Worm (Caenorhabditis elegans): ENCODE data around the gene ZC196.8.
"Not testable (repeated sequence)": the region's sequence is repeated elsewhere in the genome, so short reads cannot be mapped to it uniquely, and the experiment has no call there.

The ZC196.8 gene

ce11 chrV:8754670-8755069, 32.6 kb upstream of the ZC196.8 start, which contains the start of gene B0507.4:
B0507.4 (plus strand) TSS chrV:8754970.
- TF ChIP-seq T22C8.4 (GFP tag; IDR thresholded peaks at IDR 0.05) (no peak), flt-1 (GFP tag; IDR thresholded peaks at IDR 0.05) (no peak)

ce11 chrV:8753395-8753794, 31.3 kb upstream of the ZC196.8 start, which contains the start of gene B0507.5:
B0507.5 (plus strand) TSS chrV:8753695.
- no peak for TF ChIP-seq T22C8.4 (GFP tag; IDR thresholded peaks at IDR 0.05)
- no peak for TF ChIP-seq ref-1 (GFP tag; conservative IDR thresholded peaks at IDR 0.05)
- no peak for TF ChIP-seq flt-1 (GFP tag; IDR thresholded peaks at IDR 0.05)
- no peak for TF ChIP-seq tab-1 (GFP tag; IDR thresholded peaks at IDR 0.05)
- TF ChIP-seq cog-1 (tag; optimal IDR thresholded peaks at IDR 0.05): no peak
- TF ChIP-seq med-1 (GFP tag; optimal IDR thresholded peaks at IDR 0.05; ENCODE audit: insufficient read depth): no peak
- no peak for TF ChIP-seq klf-2 (GFP tag; conservative IDR thresholded peaks at IDR 0.05)
- no peak for TF ChIP-seq ztf-23 (GFP tag; IDR thresholded peaks at IDR 0.05)
- no peak for TF ChIP-seq ztf-29 (GFP tag; IDR thresholded peaks at IDR 0.05)

ce11 chrV:8745858-8746257, 23.8 kb upstream of the ZC196.8 start, which contains the start of gene B0507.6:
B0507.6 (plus strand) TSS chrV:8746158.
- TF ChIP-seq T22C8.4 (GFP tag; IDR thresholded peaks at IDR 0.05) (no peak), ztf-23 (GFP tag; IDR thresholded peaks at IDR 0.05) (no peak)

ce11 chrV:8739136-8739535, 17.1 kb upstream of the ZC196.8 start, which contains the start of gene ZC196.2:
ZC196.2 (plus strand) TSS chrV:8739436.
- TF ChIP-seq flt-1 (GFP tag; IDR thresholded peaks at IDR 0.05) (no peak), ref-1 (GFP tag; conservative IDR thresholded peaks at IDR 0.05) (no peak), T22C8.4 (GFP tag; IDR thresholded peaks at IDR 0.05) (no peak), ztf-23 (GFP tag; IDR thresholded peaks at IDR 0.05) (no peak), cog-1 (tag; optimal IDR thresholded peaks at IDR 0.05) (no peak), klf-2 (GFP tag; conservative IDR thresholded peaks at IDR 0.05) (no peak), tab-1 (GFP tag; IDR thresholded peaks at IDR 0.05) (no peak), med-1 (GFP tag; optimal IDR thresholded peaks at IDR 0.05; ENCODE audit: insufficient read depth) (no peak), ztf-29 (GFP tag; IDR thresholded peaks at IDR 0.05) (no peak)

- no peak for TF ChIP-seq ztf-29 (GFP tag; IDR thresholded peaks at IDR 0.05)
- TF ChIP-seq T22C8.4 (GFP tag; IDR thresholded peaks at IDR 0.05): no peak
- no peak for TF ChIP-seq flt-1 (GFP tag; IDR thresholded peaks at IDR 0.05)
- no peak for TF ChIP-seq med-1 (GFP tag; optimal IDR thresholded peaks at IDR 0.05; ENCODE audit: insufficient read depth)
Observed at ce11 chrV:8736369-8736768, 14.3 kb upstream of the ZC196.8 start, which contains the start of gene ZC196.3. ZC196.3 (plus strand) TSS chrV:8736669.

ce11 chrV:8732934-8733333, 10.9 kb upstream of the ZC196.8 start, which contains the start of gene ZC196.4:
ZC196.4 (plus strand) TSS chrV:8733106.
- no peak for TF ChIP-seq tab-1 (GFP tag; IDR thresholded peaks at IDR 0.05)
- TF ChIP-seq T22C8.4 (GFP tag; IDR thresholded peaks at IDR 0.05): no peak
- TF ChIP-seq cog-1 (tag; optimal IDR thresholded peaks at IDR 0.05): no peak
- no peak for TF ChIP-seq ztf-29 (GFP tag; IDR thresholded peaks at IDR 0.05)
- TF ChIP-seq klf-2 (GFP tag; conservative IDR thresholded peaks at IDR 0.05): no peak
- TF ChIP-seq med-1 (GFP tag; optimal IDR thresholded peaks at IDR 0.05; ENCODE audit: insufficient read depth): no peak
- TF ChIP-seq ztf-23 (GFP tag; IDR thresholded peaks at IDR 0.05): no peak
- TF ChIP-seq flt-1 (GFP tag; IDR thresholded peaks at IDR 0.05): no peak
- TF ChIP-seq ref-1 (GFP tag; conservative IDR thresholded peaks at IDR 0.05): no peak

- TF ChIP-seq klf-2 (GFP tag; conservative IDR thresholded peaks at IDR 0.05) (no peak), ref-1 (GFP tag; conservative IDR thresholded peaks at IDR 0.05) (no peak), ztf-29 (GFP tag; IDR thresholded peaks at IDR 0.05) (no peak), T22C8.4 (GFP tag; IDR thresholded peaks at IDR 0.05) (no peak), med-1 (GFP tag; optimal IDR thresholded peaks at IDR 0.05; ENCODE audit: insufficient read depth) (no peak), ztf-23 (GFP tag; IDR thresholded peaks at IDR 0.05) (no peak), tab-1 (GFP tag; IDR thresholded peaks at IDR 0.05) (no peak), cog-1 (tag; optimal IDR thresholded peaks at IDR 0.05) (no peak), flt-1 (GFP tag; IDR thresholded peaks at IDR 0.05) (no peak)
Observed at ce11 chrV:8730991-8731390, 8.9 kb upstream of the ZC196.8 start.

- TF ChIP-seq flt-1 (GFP tag; IDR thresholded peaks at IDR 0.05) (no peak), med-1 (GFP tag; optimal IDR thresholded peaks at IDR 0.05; ENCODE audit: insufficient read depth) (no peak), T22C8.4 (GFP tag; IDR thresholded peaks at IDR 0.05) (no peak), tab-1 (GFP tag; IDR thresholded peaks at IDR 0.05) (no peak), cog-1 (tag; optimal IDR thresholded peaks at IDR 0.05) (no peak), klf-2 (GFP tag; conservative IDR thresholded peaks at IDR 0.05) (no peak), ztf-23 (GFP tag; IDR thresholded peaks at IDR 0.05) (no peak), ref-1 (GFP tag; conservative IDR thresholded peaks at IDR 0.05) (no peak), ztf-29 (GFP tag; IDR thresholded peaks at IDR 0.05) (no peak)
Observed at ce11 chrV:8729100-8729499, 7.0 kb upstream of the ZC196.8 start, which contains the start of gene ZC196.5. ZC196.5 (plus strand) TSS chrV:8729400.

ce11 chrV:8727077-8727476, 5.0 kb upstream of the ZC196.8 start, which contains the start of gene ZC196.9:
ZC196.9 (minus strand) TSS chrV:8727177.
- TF ChIP-seq ztf-23 (GFP tag; IDR thresholded peaks at IDR 0.05): no peak

ce11 chrV:8726228-8726627, 4.2 kb upstream of the ZC196.8 start, which contains the start of gene droe-8:
droe-8 (plus strand) TSS chrV:8726528.
- not testable (repeated sequence) for TF ChIP-seq cog-1 (tag; optimal IDR thresholded peaks at IDR 0.05); ztf-23 (GFP tag; IDR thresholded peaks at IDR 0.05); T22C8.4 (GFP tag; IDR thresholded peaks at IDR 0.05)

ce11 chrV:8718399-8718798, 3.7 kb downstream of the ZC196.8 start:
- no peak for TF ChIP-seq flt-1 (GFP tag; IDR thresholded peaks at IDR 0.05)
- TF ChIP-seq klf-2 (GFP tag; conservative IDR thresholded peaks at IDR 0.05): no peak
- no peak for TF ChIP-seq med-1 (GFP tag; optimal IDR thresholded peaks at IDR 0.05; ENCODE audit: insufficient read depth)
- no peak for TF ChIP-seq ref-1 (GFP tag; conservative IDR thresholded peaks at IDR 0.05)
- TF ChIP-seq T22C8.4 (GFP tag; IDR thresholded peaks at IDR 0.05): no peak
- no peak for TF ChIP-seq cog-1 (tag; optimal IDR thresholded peaks at IDR 0.05)
- no peak for TF ChIP-seq tab-1 (GFP tag; IDR thresholded peaks at IDR 0.05)

Measured in whole organism, midembryonic.